Worm (Caenorhabditis elegans): ENCODE measurements around the gene atg-16.2.

atg-16.2 gene

ce11 chrII:6401649-6402048, 51.5 kb downstream of the atg-16.2 start, which contains the start of gene btb-2:
Gene btb-2 (plus strand): TSS chrII:6401949.
- TF ChIP-seq nhr-11 (tag; optimal IDR thresholded peaks at IDR 0.05) (no peak), nhr-6 (tag; optimal IDR thresholded peaks at IDR 0.05) (no peak), lsy-2 (tag; optimal IDR thresholded peaks at IDR 0.05) (no peak), unc-39 (tag; optimal IDR thresholded peaks at IDR 0.05) (no peak), nhr-10 (tag; optimal IDR thresholded peaks at IDR 0.05) (no peak), ama-1 (optimal IDR thresholded peaks at IDR 0.05) (no peak), zag-1 (tag; optimal IDR thresholded peaks at IDR 0.05) (no peak), elt-3 (tag; optimal IDR thresholded peaks at IDR 0.05) (no peak), ZK546.5 (tag; optimal IDR thresholded peaks at IDR 0.05) (no peak), sma-9 (GFP tag; optimal IDR thresholded peaks at IDR 0.05) (no peak), sma-9 (tag; optimal IDR thresholded peaks at IDR 0.05) (no peak), lin-39 (tag; optimal IDR thresholded peaks at IDR 0.05) (no peak), snpc-4 (tag; optimal IDR thresholded peaks at IDR 0.05) (no peak), unc-55 (GFP tag; optimal IDR thresholded peaks at IDR 0.05) (no peak), nhr-12 (tag; optimal IDR thresholded peaks at IDR 0.05) (no peak), nhr-77 (tag; optimal IDR thresholded peaks at IDR 0.05) (no peak)

Data from whole organism, L2 larva.